Fruit fly (Drosophila melanogaster) whole organism, embryonic: ENCODE measurements around the gene tbrd-1.

Experiments used
- Awh ChIP-seq: fragments of 200-800 bp; sonication (Bioruptor generic); IDR thresholded peaks from 2 replicates; pipeline ENCODE4, ENCODE4 v1.3.6; 2022; ENCODE audit warnings: missing biosample characterization, missing genetic modification characterization
- Bgb ChIP-seq: fragments of 200-800 bp; sonication (Bioruptor generic); IDR thresholded peaks from 2 replicates; pipeline ENCODE4 v1.3.6; 2022; ENCODE audit warnings: missing biosample characterization, missing genetic modification characterization; ENCODE audit not compliant: partially characterized antibody
- CG11696 ChIP-seq: fragments of 200-800 bp; sonication (Bioruptor generic); IDR thresholded peaks from 2 replicates; pipeline ENCODE4 v1.3.6; 2022; ENCODE audit warnings: missing biosample characterization, missing genetic modification characterization
- CG12071 ChIP-seq: fragments of 200-800 bp; sonication (Bioruptor generic); optimal IDR thresholded peaks from 3 replicates; lab custom pipeline; 2018; ENCODE audit warnings: missing biosample characterization, mild to moderate bottlenecking, missing genetic modification characterization
- CG12219 ChIP-seq: fragments of 200-800 bp; sonication (Bioruptor generic); optimal IDR thresholded peaks from 3 replicates; lab custom pipeline; 2018; ENCODE audit warnings: missing biosample characterization, mild to moderate bottlenecking, missing genetic modification characterization
- CG12299 ChIP-seq: fragments of 200-800 bp; sonication (Bioruptor generic); optimal IDR thresholded peaks from 2 replicates; lab custom pipeline; 2018; ENCODE audit warnings: missing biosample characterization, mild to moderate bottlenecking, missing genetic modification characterization
- CG1233 ChIP-seq: fragments of 200-800 bp; sonication (Bioruptor generic); optimal IDR thresholded peaks from 4 replicates; lab custom pipeline; 2018; ENCODE audit warnings: missing biosample characterization, mild to moderate bottlenecking, missing genetic modification characterization
- CG13624 ChIP-seq: fragments of 200-800 bp; sonication (Bioruptor generic); optimal IDR thresholded peaks from 2 replicates; lab custom pipeline; 2016; ENCODE audit warnings: missing biosample characterization, missing genetic modification characterization
- CG14050 ChIP-seq: fragments of 200-800 bp; sonication (Bioruptor generic); IDR thresholded peaks from 3 replicates; pipeline ENCODE4 v1.3.6; 2022; ENCODE audit warnings: missing biosample characterization, missing genetic modification characterization
- CG15269 ChIP-seq: fragments of 200-800 bp; sonication (Bioruptor generic); optimal IDR thresholded peaks from 2 replicates; lab custom pipeline; 2018; ENCODE audit warnings: missing biosample characterization, mild to moderate bottlenecking, missing genetic modification characterization, moderate library complexity
- CG15479 ChIP-seq: fragments of 200-800 bp; sonication (Bioruptor generic); optimal IDR thresholded peaks from 3 replicates; lab custom pipeline; 2019; ENCODE audit warnings: missing biosample characterization, mild to moderate bottlenecking, missing genetic modification characterization, moderate library complexity
- CG17359 ChIP-seq: fragments of 200-800 bp; sonication (Bioruptor generic); optimal IDR thresholded peaks from 3 replicates; lab custom pipeline; 2018; ENCODE audit warnings: missing biosample characterization, mild to moderate bottlenecking, missing genetic modification characterization, moderate library complexity
- CG17361 ChIP-seq: fragments of 200-800 bp; sonication (Bioruptor generic); IDR thresholded peaks from 3 replicates; pipeline ENCODE4 v1.3.6; 2022; ENCODE audit warnings: missing biosample characterization, missing genetic modification characterization
- CG17568 ChIP-seq: fragments of 200-800 bp; sonication (Bioruptor generic); optimal IDR thresholded peaks from 2 replicates; lab custom pipeline; 2018; ENCODE audit warnings: missing biosample characterization, mild to moderate bottlenecking, missing genetic modification characterization, moderate library complexity
- CG17612 ChIP-seq: fragments of 200-800 bp; sonication (Bioruptor generic); IDR thresholded peaks from 2 replicates; pipeline ENCODE4 v1.3.6; 2022; ENCODE audit warnings: missing biosample characterization, missing genetic modification characterization
- CG18262 ChIP-seq: fragments of 200-800 bp; optimal IDR thresholded peaks from 3 replicates; lab custom pipeline; 2019; ENCODE audit warnings: missing biosample characterization, mild to moderate bottlenecking, missing genetic modification characterization, moderate library complexity
- CG2678 ChIP-seq: fragments of 200-800 bp; sonication (Bioruptor generic); optimal IDR thresholded peaks from 3 replicates; lab custom pipeline; 2019; ENCODE audit warnings: missing biosample characterization, mild to moderate bottlenecking, missing genetic modification characterization, moderate library complexity
- CG31365 ChIP-seq: fragments of 200-800 bp; sonication (Bioruptor generic); optimal IDR thresholded peaks from 2 replicates; lab custom pipeline; 2018; ENCODE audit warnings: missing biosample characterization, mild to moderate bottlenecking, missing genetic modification characterization
- CG32532 ChIP-seq: fragments of 200-800 bp; sonication (Bioruptor generic); IDR thresholded peaks from 2 replicates; pipeline ENCODE4 v1.3.6; 2022; ENCODE audit warnings: missing biosample characterization, missing genetic modification characterization
- CG5245 ChIP-seq: fragments of 200-800 bp; sonication (Bioruptor generic); optimal IDR thresholded peaks from 3 replicates; lab custom pipeline; 2016; ENCODE audit warnings: missing biosample characterization, missing genetic modification characterization
- CHES-1-like ChIP-seq: fragments of 200-800 bp; sonication (Bioruptor generic); optimal IDR thresholded peaks from 2 replicates; lab custom pipeline; 2016; ENCODE audit warnings: missing biosample characterization, missing genetic modification characterization
- Dip3 ChIP-seq: fragments of 200-800 bp; sonication (Bioruptor generic); optimal IDR thresholded peaks from 3 replicates; lab custom pipeline; 2016; ENCODE audit warnings: missing biosample characterization, missing genetic modification characterization
- Hey ChIP-seq: fragments of 200-800 bp; sonication (Bioruptor generic); optimal IDR thresholded peaks from 3 replicates; lab custom pipeline; 2018; ENCODE audit warnings: missing biosample characterization, mild to moderate bottlenecking, missing genetic modification characterization
- Hmr ChIP-seq: fragments of 200-800 bp; sonication (Bioruptor generic); optimal IDR thresholded peaks from 3 replicates; lab custom pipeline; 2017; ENCODE audit warnings: mild to moderate bottlenecking, missing biosample characterization, missing genetic modification reagents, missing genetic modification characterization
- Jarid2 ChIP-seq: fragments of 200-800 bp; sonication (Bioruptor generic); optimal IDR thresholded peaks from 3 replicates; lab custom pipeline; 2017; ENCODE audit warnings: mild to moderate bottlenecking, missing biosample characterization, missing genetic modification reagents, missing genetic modification characterization
- MBD-R2 ChIP-seq: fragments of 200-800 bp; sonication (Bioruptor generic); IDR thresholded peaks from 2 replicates; pipeline ENCODE4 v1.3.6; 2022; ENCODE audit warnings: missing biosample characterization, missing genetic modification characterization
- Max ChIP-seq: fragments of 200-800 bp; sonication (Bioruptor generic); optimal IDR thresholded peaks from 2 replicates; lab custom pipeline; 2016; ENCODE audit warnings: missing biosample characterization, mild to moderate bottlenecking, missing genetic modification characterization
- Med ChIP-seq: fragments of 200-800 bp; sonication (Bioruptor generic); peaks from one replicate; lab custom pipeline; 2016; ENCODE audit warnings: missing biosample characterization, missing genetic modification characterization, mild to moderate bottlenecking, inconsistent platforms, moderate library complexity
- NC2α ChIP-seq: fragments of 200-800 bp; sonication (Bioruptor generic); optimal IDR thresholded peaks from 2 replicates; lab custom pipeline; 2016; ENCODE audit warnings: missing biosample characterization, missing genetic modification characterization
- NFAT ChIP-seq: fragments of 200-800 bp; sonication (Bioruptor generic); IDR thresholded peaks from 2 replicates; pipeline ENCODE4 v1.3.6; 2022; ENCODE audit warnings: missing biosample characterization, missing genetic modification characterization
- NK7.1 ChIP-seq: fragments of 200-800 bp; sonication (Bioruptor generic); optimal IDR thresholded peaks from 3 replicates; lab custom pipeline; 2016; ENCODE audit warnings: missing biosample characterization, missing genetic modification characterization
- PHDP ChIP-seq: fragments of 200-800 bp; sonication (Bioruptor generic); optimal IDR thresholded peaks from 3 replicates; lab custom pipeline; 2018; ENCODE audit warnings: missing biosample characterization, mild to moderate bottlenecking, missing genetic modification characterization, moderate library complexity
- Scr ChIP-seq: fragments of 200-800 bp; sonication (Bioruptor generic); IDR thresholded peaks from 2 replicates; pipeline ENCODE4 v1.3.6; 2022; ENCODE audit warnings: missing biosample characterization, missing genetic modification characterization; ENCODE audit not compliant: partially characterized antibody
- ato ChIP-seq: fragments of 200-800 bp; sonication (Bioruptor generic); IDR thresholded peaks from 2 replicates; pipeline ENCODE4 v1.3.6; 2022; ENCODE audit warnings: missing biosample characterization, missing genetic modification characterization; ENCODE audit not compliant: partially characterized antibody
- chinmo ChIP-seq: fragments of 200-800 bp; sonication (Bioruptor generic); IDR thresholded peaks from 4 replicates; pipeline ENCODE4 v1.3.6; 2022; ENCODE audit warnings: missing biosample characterization, missing genetic modification characterization; ENCODE audit not compliant: partially characterized antibody
- dysf ChIP-seq: fragments of 200-800 bp; sonication (Bioruptor generic); IDR thresholded peaks from 3 replicates; pipeline ENCODE4 v1.3.6; 2022; ENCODE audit warnings: missing biosample characterization, missing genetic modification characterization
- exex ChIP-seq: fragments of 200-800 bp; sonication (Bioruptor generic); optimal IDR thresholded peaks from 4 replicates; lab custom pipeline; 2018; ENCODE audit warnings: missing biosample characterization, mild to moderate bottlenecking, missing genetic modification characterization, moderate library complexity
- gem ChIP-seq: fragments of 200-800 bp; sonication (Bioruptor generic); optimal IDR thresholded peaks from 2 replicates; lab custom pipeline; 2019; ENCODE audit warnings: missing biosample characterization, mild to moderate bottlenecking, missing genetic modification characterization, moderate library complexity
- inv ChIP-seq: fragments of 200-800 bp; sonication (Bioruptor generic); IDR thresholded peaks from 2 replicates; pipeline ENCODE4 v1.3.6; 2022; ENCODE audit warnings: missing biosample characterization, missing genetic modification characterization; ENCODE audit not compliant: partially characterized antibody
- kah ChIP-seq: fragments of 200-800 bp; sonication (Bioruptor generic); optimal IDR thresholded peaks from 2 replicates; lab custom pipeline; 2018; ENCODE audit warnings: missing biosample characterization, mild to moderate bottlenecking, missing genetic modification characterization
- ken ChIP-seq: fragments of 200-800 bp; sonication (Bioruptor generic); IDR thresholded peaks from 3 replicates; pipeline ENCODE4 v1.3.6; 2022; ENCODE audit warnings: missing biosample characterization, missing genetic modification characterization
- lilli ChIP-seq: fragments of 200-800 bp; sonication (Bioruptor generic); optimal IDR thresholded peaks from 3 replicates; lab custom pipeline; 2016; ENCODE audit warnings: missing biosample characterization, missing genetic modification characterization
- mam ChIP-seq: fragments of 200-800 bp; sonication (Bioruptor generic); optimal IDR thresholded peaks from 3 replicates; lab custom pipeline; 2016; ENCODE audit warnings: missing biosample characterization, missing genetic modification characterization
- pnt ChIP-seq: fragments of 200-800 bp; sonication (Bioruptor generic); optimal IDR thresholded peaks from 3 replicates; lab custom pipeline; 2016; ENCODE audit warnings: missing biosample characterization, missing genetic modification characterization
- ranshi ChIP-seq: fragments of 200-800 bp; sonication (Bioruptor generic); IDR thresholded peaks from 2 replicates; pipeline ENCODE4 v1.3.6; 2022; ENCODE audit warnings: missing biosample characterization, missing genetic modification characterization
- sd ChIP-seq: fragments of 200-800 bp; sonication (Bioruptor generic); optimal IDR thresholded peaks from 3 replicates; lab custom pipeline; 2018; ENCODE audit warnings: missing biosample characterization, mild to moderate bottlenecking, missing genetic modification characterization, moderate library complexity
- sisA ChIP-seq: fragments of 200-800 bp; sonication (Bioruptor generic); IDR thresholded peaks from 2 replicates; pipeline ENCODE4 v1.3.6; 2022; ENCODE audit warnings: missing biosample characterization, missing genetic modification characterization
- sqz ChIP-seq: fragments of 200-800 bp; sonication (Bioruptor generic); optimal IDR thresholded peaks from 3 replicates; lab custom pipeline; 2018; ENCODE audit warnings: missing biosample characterization, mild to moderate bottlenecking, missing genetic modification characterization
- zfh2 ChIP-seq: fragments of 200-800 bp; sonication (Bioruptor generic); optimal IDR thresholded peaks from 2 replicates; lab custom pipeline; 2016; ENCODE audit warnings: missing biosample characterization, missing genetic modification characterization

The tbrd-1 gene

DNA sequence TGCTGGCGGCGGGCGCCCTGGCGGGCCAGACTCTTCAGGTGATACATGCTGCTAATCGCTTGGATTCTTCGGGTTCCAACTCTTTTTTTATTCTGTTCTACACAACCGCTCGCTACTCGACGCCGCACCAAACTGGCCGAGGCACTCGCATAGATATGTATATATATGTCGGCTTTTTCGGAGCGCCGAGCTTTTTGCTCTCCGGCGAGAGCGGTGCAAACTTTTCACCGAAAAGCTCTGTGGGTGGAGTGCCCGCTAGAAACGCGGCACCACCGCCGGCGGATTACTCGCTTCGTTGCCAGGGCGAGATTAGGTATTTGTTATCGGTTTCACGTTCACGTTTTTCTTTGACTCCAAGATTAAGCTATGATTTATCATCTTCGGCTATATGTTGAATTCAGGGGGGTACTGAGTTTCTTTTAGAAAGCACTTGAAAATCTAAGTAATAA lies 49.6 kb upstream of the tbrd-1 start, which contains the start of gene Gdh (continued):
- TF ChIP-seq exex (peak; percentile 36), CG13624 (peak; percentile 46), CG5245 (GFP tag; lab: Kevin White, UChicago) (no peak), sd (tag; lab: Kevin White, UChicago) (peak; percentile 40), CG11696 (GFP tag; lab: Robert Waterston, UW) (peak; percentile 49; the same call in 1 of the 2 replicates), CG18262 (tag; lab: Kevin White, UChicago) (peak; percentile 96), Dip3 (GFP tag; lab: Kevin White, UChicago) (peak; percentile 5), sqz (peak; percentile 36), zfh2 (no peak), Max (GFP tag; lab: Kevin White, UChicago) (peak; percentile 15), CG17568 (GFP tag; lab: Kevin White, UChicago) (peak; percentile 35), kah (peak; percentile 26), Hey (tag; lab: Kevin White, UChicago) (no peak), dysf (GFP tag; lab: Robert Waterston, UW) (0 out of 3 replicates have a peak, but pooled peaks have one; percentile 18), pnt (GFP tag; lab: Kevin White, UChicago) (no peak), mam (GFP tag; lab: Kevin White, UChicago) (peak; percentile 11), CG14050 (GFP tag; lab: Robert Waterston, UW) (no peak), CG1233 (no peak), Hmr (GFP tag; lab: Kevin White, UChicago) (peak; percentile 9), CG12219 (GFP tag; lab: Kevin White, UChicago) (peak; percentile 30), PHDP (tag; lab: Kevin White, UChicago) (peak; percentile 45), MBD-R2 (GFP tag; lab: Robert Waterston, UW) (peak; percentile 14; the same call in 1 of the 2 replicates), gem (tag; lab: Kevin White, UChicago) (no peak), CG17359 (tag; lab: Kevin White, UChicago) (peak; percentile 22), CG17361 (GFP tag; lab: Robert Waterston, UW) (no peak), NK7.1 (GFP tag; lab: Kevin White, UChicago) (no peak), lilli (GFP tag; lab: Kevin White, UChicago) (peak; percentile 62), CG15479 (GFP tag; lab: Kevin White, UChicago) (no peak), CG2678 (tag; lab: Kevin White, UChicago) (peak; percentile 31), NFAT (peak; percentile 59), Jarid2 (peak; percentile 96), Scr (GFP tag; lab: Robert Waterston, UW) (peak; percentile 49), ranshi (GFP tag; lab: Robert Waterston, UW) (peak; percentile 27; the same call in 1 of the 2 replicates), chinmo (peak; percentile 91; the same call in 3 of the 4 replicates), inv (GFP tag; lab: Robert Waterston, UW) (peak; percentile 37; the same call in 1 of the 2 replicates), Med (GFP tag; lab: Kevin White, UChicago) (peak; percentile 94), NC2α (peak; percentile 32), ken (GFP tag; lab: Robert Waterston, UW) (peak; percentile 11; the same call in 1 of the 3 replicates), CG12071 (GFP tag; lab: Kevin White, UChicago) (peak; percentile 47), CG32532 (GFP tag; lab: Robert Waterston, UW) (peak; percentile 55), CG31365 (tag; lab: Kevin White, UChicago) (peak; percentile 15), CG17612 (GFP tag; lab: Robert Waterston, UW) (no peak), CHES-1-like (no peak), CG12299 (tag; lab: Kevin White, UChicago) (no peak), Bgb (GFP tag; lab: Robert Waterston, UW) (peak; percentile 68; the same call in 1 of the 2 replicates), ato (0 out of 2 replicates have a peak, but pooled peaks have one; percentile 7), sisA (GFP tag; lab: Robert Waterston, UW) (no peak), CG15269 (peak; percentile 22), Awh (GFP tag; lab: Robert Waterston, UW) (peak; percentile 60; the same call in 1 of the 2 replicates)
